Worm (Caenorhabditis elegans) whole organism, young adult: ENCODE results near the gene F09G8.10.

Experiments
- B0019.2 ChIP-seq: fragments of 200-800 bp; sonication (Bioruptor generic); conservative IDR thresholded peaks from 2 replicates; pipeline ENCODE4 v1.3.6; 2022; ENCODE audit warnings: missing genetic modification reagents, missing genetic modification characterization, missing compliant biosample characterization
- B0336.3 ChIP-seq: fragments of 200-800 bp; sonication (Bioruptor generic); IDR thresholded peaks from 2 replicates; pipeline ENCODE4 v1.3.6; 2022; ENCODE audit warnings: missing genetic modification characterization, missing compliant biosample characterization
- C06A6.2 ChIP-seq: fragments of 200-800 bp; sonication (Bioruptor generic); conservative IDR thresholded peaks from 2 replicates; pipeline ENCODE4 v1.3.6; 2022; ENCODE audit warnings: missing genetic modification characterization, missing compliant biosample characterization
- F22D6.2 ChIP-seq: sonication (generic microtip); optimal IDR thresholded peaks from 2 replicates; lab custom pipeline; 2016; ENCODE audit warnings: mild to moderate bottlenecking, missing genetic modification characterization, missing compliant biosample characterization
- F23B12.7 ChIP-seq: sonication (generic microtip); optimal IDR thresholded peaks from 2 replicates; lab custom pipeline; 2017; ENCODE audit warnings: missing genetic modification characterization, mild to moderate bottlenecking, missing compliant biosample characterization, antibody characterized with exemption, moderate library complexity; ENCODE audit not compliant: insufficient read depth
- F33H1.4 ChIP-seq: fragments of 200-800 bp; sonication (Bioruptor generic); IDR thresholded peaks from 2 replicates; pipeline ENCODE4 v1.3.6; 2022; ENCODE audit warnings: missing genetic modification reagents, missing genetic modification characterization, missing compliant biosample characterization
- F49E8.2 ChIP-seq: sonication (generic microtip); optimal IDR thresholded peaks from 3 replicates; lab custom pipeline; 2017; ENCODE audit warnings: missing genetic modification characterization, mild to moderate bottlenecking, missing compliant biosample characterization, antibody characterized with exemption, moderate library complexity; ENCODE audit not compliant: insufficient read depth
- F52B5.7 ChIP-seq: sonication (generic microtip); optimal IDR thresholded peaks from 2 replicates; lab custom pipeline; 2016; ENCODE audit warnings: mild to moderate bottlenecking, missing genetic modification characterization, missing compliant biosample characterization
- F57A8.1 ChIP-seq: fragments of 200-800 bp; sonication (Bioruptor generic); optimal IDR thresholded peaks from 2 replicates; lab custom pipeline; 2018; ENCODE audit warnings: mild to moderate bottlenecking, missing genetic modification characterization, moderate library complexity, missing compliant biosample characterization
- K11D2.4 ChIP-seq: fragments of 200-800 bp; sonication (Bioruptor generic); IDR thresholded peaks from 2 replicates; pipeline ENCODE4 v1.3.6; 2022; ENCODE audit warnings: missing genetic modification reagents, missing genetic modification characterization, missing compliant biosample characterization
- T26A5.8 ChIP-seq: sonication (generic microtip); optimal IDR thresholded peaks from 2 replicates; lab custom pipeline; 2016; ENCODE audit warnings: missing genetic modification characterization, missing compliant biosample characterization
- Y53F4B.3 ChIP-seq: fragments of 200-800 bp; sonication (Bioruptor generic); IDR thresholded peaks from 2 replicates; pipeline ENCODE4 v1.3.6; 2022; ENCODE audit warnings: missing genetic modification reagents, missing genetic modification characterization, missing compliant biosample characterization
- Y53G8AR.9 ChIP-seq: fragments of 200-800 bp; sonication (Bioruptor generic); conservative IDR thresholded peaks from 2 replicates; pipeline ENCODE4 v1.3.6; 2022; ENCODE audit warnings: missing genetic modification reagents, missing genetic modification characterization, missing compliant biosample characterization
- ZK185.1 ChIP-seq: sonication (generic microtip); optimal IDR thresholded peaks from 2 replicates; lab custom pipeline; 2016; ENCODE audit warnings: mild to moderate bottlenecking, missing genetic modification characterization, missing compliant biosample characterization; ENCODE audit not compliant: poor library complexity, severe bottlenecking
- aptf-3 ChIP-seq: fragments of 200-800 bp; sonication (Bioruptor generic); IDR thresholded peaks from 2 replicates; pipeline ENCODE4 v1.3.6; 2022; ENCODE audit warnings: missing genetic modification characterization, missing compliant biosample characterization
- atf-7 ChIP-seq: sonication (generic microtip); optimal IDR thresholded peaks from 2 replicates; lab custom pipeline; 2017; ENCODE audit warnings: mild to moderate bottlenecking, missing genetic modification characterization, missing compliant biosample characterization
- attf-3 ChIP-seq: fragments of 200-800 bp; sonication (Bioruptor generic); conservative IDR thresholded peaks from 2 replicates; pipeline ENCODE4 v1.3.6; 2022; ENCODE audit warnings: missing genetic modification reagents, missing genetic modification characterization, missing compliant biosample characterization
- bed-1 ChIP-seq: fragments of 200-800 bp; sonication (Bioruptor generic); IDR thresholded peaks from 2 replicates; pipeline ENCODE4 v1.3.6; 2022; ENCODE audit warnings: missing genetic modification reagents, missing genetic modification characterization, missing compliant biosample characterization
- bed-2 ChIP-seq: fragments of 200-800 bp; sonication (Bioruptor generic); IDR thresholded peaks from 2 replicates; pipeline ENCODE4 v1.3.6; 2022; ENCODE audit warnings: missing genetic modification reagents, missing genetic modification characterization, missing compliant biosample characterization
- cebp-1 ChIP-seq, 2 experiments: fragments of 200-800 bp in 1 of 2; sonication (Bioruptor generic) in 1 of 2; sonication (generic microtip) in 1 of 2; IDR thresholded peaks in 1 of 2; optimal IDR thresholded peaks in 1 of 2; 2 replicates each; pipeline versions ENCODE4 v1.3.6 to Lab custom; 2017 to 2022; ENCODE audit warnings: missing compliant biosample characterization in 2 of 2, missing genetic modification characterization in 2 of 2, mild to moderate bottlenecking in 1 of 2, missing genetic modification reagents in 1 of 2, moderate library complexity in 1 of 2
- ceh-58 ChIP-seq: fragments of 200-800 bp; sonication (Bioruptor generic); IDR thresholded peaks from 2 replicates; pipeline ENCODE4 v1.3.6; 2022; ENCODE audit warnings: missing genetic modification characterization, missing compliant biosample characterization
- ceh-91 ChIP-seq: fragments of 200-800 bp; sonication (Bioruptor generic); IDR thresholded peaks from 2 replicates; pipeline ENCODE4 v1.3.6; 2022; ENCODE audit warnings: missing genetic modification reagents, missing genetic modification characterization, missing compliant biosample characterization
- dox-1 ChIP-seq: fragments of 200-800 bp; sonication (Bioruptor generic); IDR thresholded peaks from 2 replicates; pipeline ENCODE4 v1.3.6; 2022; ENCODE audit warnings: missing genetic modification reagents, missing genetic modification characterization, missing compliant biosample characterization
- egl-44 ChIP-seq: fragments of 200-800 bp; sonication (Bioruptor generic); IDR thresholded peaks from 2 replicates; pipeline ENCODE4 v1.3.6; 2022; ENCODE audit warnings: missing genetic modification reagents, missing genetic modification characterization, missing compliant biosample characterization
- him-1 ChIP-seq: sonication (generic microtip); optimal IDR thresholded peaks from 2 replicates; lab custom pipeline; 2016; ENCODE audit warnings: missing genotype, missing genetic modification reagents, missing genetic modification characterization, missing compliant biosample characterization
- hlh-26 ChIP-seq: fragments of 200-800 bp; sonication (Bioruptor generic); conservative IDR thresholded peaks from 2 replicates; pipeline ENCODE4 v1.3.6; 2022; ENCODE audit warnings: missing genetic modification reagents, missing genetic modification characterization, missing compliant biosample characterization
- hrde-1 ChIP-seq: sonication (generic microtip); optimal IDR thresholded peaks from 2 replicates; lab custom pipeline; 2016; ENCODE audit warnings: missing genetic modification characterization, mild to moderate bottlenecking, missing compliant biosample characterization, moderate library complexity, missing genotype, missing genetic modification reagents, borderline replicate concordance
- lir-1 ChIP-seq: fragments of 200-800 bp; sonication (Bioruptor generic); conservative IDR thresholded peaks from 2 replicates; pipeline ENCODE4 v1.3.6; 2022; ENCODE audit warnings: missing genetic modification reagents, missing genetic modification characterization, missing compliant biosample characterization
- lsl-1 ChIP-seq: fragments of 200-800 bp; sonication (Bioruptor generic); optimal IDR thresholded peaks from 2 replicates; lab custom pipeline; 2018; ENCODE audit warnings: mild to moderate bottlenecking, missing genetic modification characterization, moderate library complexity, missing compliant biosample characterization
- lsy-27 ChIP-seq: sonication (generic microtip); optimal IDR thresholded peaks from 2 replicates; lab custom pipeline; 2017; ENCODE audit warnings: missing genetic modification characterization, mild to moderate bottlenecking, missing compliant biosample characterization, antibody characterized with exemption, missing genotype, borderline replicate concordance; ENCODE audit not compliant: insufficient read depth
- mel-28 ChIP-seq: sonication (generic microtip); optimal IDR thresholded peaks from 2 replicates; lab custom pipeline; 2016; ENCODE audit warnings: borderline replicate concordance, mild to moderate bottlenecking, missing genetic modification characterization, missing compliant biosample characterization
- mes-4 ChIP-seq: sonication (generic microtip); optimal IDR thresholded peaks from 2 replicates; lab custom pipeline; 2016; ENCODE audit warnings: missing genotype, missing genetic modification characterization, missing compliant biosample characterization
- nfya-2 ChIP-seq: fragments of 200-800 bp; sonication (Bioruptor generic); IDR thresholded peaks from 2 replicates; pipeline ENCODE4 v1.3.6; 2022; ENCODE audit warnings: missing genetic modification reagents, missing genetic modification characterization, missing compliant biosample characterization
- nhr-120 ChIP-seq: fragments of 200-800 bp; sonication (Bioruptor generic); IDR thresholded peaks from 2 replicates; pipeline ENCODE4 v1.3.6; 2022; ENCODE audit warnings: missing genetic modification characterization, missing compliant biosample characterization
- nhr-179 ChIP-seq: sonication (generic microtip); optimal IDR thresholded peaks from 2 replicates; lab custom pipeline; 2016; ENCODE audit warnings: mild to moderate bottlenecking, missing genetic modification characterization, missing compliant biosample characterization
- pbrm-1 ChIP-seq: fragments of 200-800 bp; sonication (Bioruptor generic); IDR thresholded peaks from 2 replicates; pipeline ENCODE4 v1.3.6; 2022; ENCODE audit warnings: missing genetic modification reagents, missing genetic modification characterization, missing compliant biosample characterization
- pha-4 ChIP-seq: fragments of 150-350 bp; sonication (generic microtip); optimal IDR thresholded peaks from 2 replicates; lab custom pipeline; 2014; ENCODE audit warnings: missing biosample characterization, missing genetic modification reagents, missing genetic modification characterization
- sdz-38 ChIP-seq: sonication (generic microtip); optimal IDR thresholded peaks from 2 replicates; lab custom pipeline; 2016; ENCODE audit warnings: missing genotype, missing genetic modification characterization, missing compliant biosample characterization
- sea-2 ChIP-seq: fragments of 200-800 bp; sonication (Bioruptor generic); IDR thresholded peaks from 2 replicates; pipeline ENCODE4 v1.3.6; 2022; ENCODE audit warnings: missing genetic modification characterization, missing compliant biosample characterization
- snpc-3.4 ChIP-seq: sonication (generic microtip); optimal IDR thresholded peaks from 2 replicates; lab custom pipeline; 2017; ENCODE audit warnings: missing genetic modification characterization, mild to moderate bottlenecking, missing compliant biosample characterization, antibody characterized with exemption, moderate library complexity, missing genotype, missing genetic modification reagents
- tlf-1 ChIP-seq: fragments of 200-800 bp; sonication (Bioruptor generic); optimal IDR thresholded peaks from 2 replicates; lab custom pipeline; 2018; ENCODE audit warnings: mild to moderate bottlenecking, missing genetic modification characterization, missing compliant biosample characterization
- unc-130 ChIP-seq: sonication (generic microtip); optimal IDR thresholded peaks from 2 replicates; lab custom pipeline; 2016; ENCODE audit warnings: missing genetic modification reagents, missing genetic modification characterization, missing compliant biosample characterization
- unc-62 ChIP-seq: fragments of 150-350 bp; optimal IDR thresholded peaks from 2 replicates; lab custom pipeline; 2014; ENCODE audit warnings: missing biosample characterization, missing genetic modification reagents, missing genetic modification characterization
- zim-3 ChIP-seq: sonication (generic microtip); optimal IDR thresholded peaks from 2 replicates; lab custom pipeline; 2017; ENCODE audit warnings: mild to moderate bottlenecking, missing genetic modification characterization, moderate library complexity, missing compliant biosample characterization
- ztf-28 ChIP-seq: fragments of 200-800 bp; sonication (Bioruptor generic); IDR thresholded peaks from 2 replicates; pipeline ENCODE4 v1.3.6; 2022; ENCODE audit warnings: missing genetic modification reagents, missing genetic modification characterization, missing compliant biosample characterization
- ztf-6 ChIP-seq: fragments of 200-800 bp; sonication (Bioruptor generic); IDR thresholded peaks from 2 replicates; pipeline ENCODE4 v1.3.6; 2022; ENCODE audit warnings: missing genetic modification reagents, missing genetic modification characterization, missing compliant biosample characterization

The F09G8.10 gene

DNA sequence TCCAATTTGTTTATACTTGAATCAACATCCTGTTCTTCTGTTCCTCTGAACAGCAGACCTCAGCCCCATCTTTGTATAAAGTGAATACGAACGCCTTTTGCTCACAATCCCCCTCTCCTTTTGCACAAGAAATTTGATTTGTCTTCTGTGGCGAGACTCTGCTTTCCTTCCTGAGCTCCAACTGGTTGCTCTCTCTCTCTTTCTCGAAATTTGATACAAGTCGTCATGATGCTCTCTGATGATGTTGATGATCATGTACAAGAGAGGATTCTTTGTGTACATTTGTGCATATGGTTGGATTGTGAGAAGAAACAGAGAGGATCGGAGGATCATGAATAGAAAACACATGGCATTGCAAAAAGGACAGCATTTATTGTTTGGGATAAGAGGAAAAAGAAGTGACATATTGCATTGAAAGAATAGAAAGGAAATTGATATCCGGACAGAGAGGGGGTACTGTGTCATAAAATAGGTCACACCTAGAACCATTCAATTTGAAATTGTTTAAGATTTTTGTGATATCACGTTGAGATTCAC is 29.0 kb upstream of the F09G8.10 start:
- TF ChIP-seq C06A6.2 (GFP tag; lab: Robert Waterston, UW), result no peak
- TF ChIP-seq lir-1 (GFP tag; lab: Robert Waterston, UW), result no peak
- TF ChIP-seq mes-4 (tag; lab: Kevin White, UChicago), result no peak
- TF ChIP-seq unc-130 (GFP tag; lab: Kevin White, UChicago), result no peak
- TF ChIP-seq unc-62 (GFP tag; lab: Kevin White, UChicago), result no peak
- TF ChIP-seq ztf-6, result no peak
- TF ChIP-seq F49E8.2 (tag; lab: Kevin White, UChicago), result no peak
- TF ChIP-seq lsy-27, result no peak
- TF ChIP-seq hlh-26 (GFP tag; lab: Robert Waterston, UW), result no peak
- TF ChIP-seq B0019.2 (GFP tag; lab: Robert Waterston, UW), result no peak
- no peak for TF ChIP-seq F22D6.2 (tag; lab: Kevin White, UChicago)
- TF ChIP-seq bed-1 (GFP tag; lab: Robert Waterston, UW), result no peak
- TF ChIP-seq snpc-3.4 (tag; lab: Kevin White, UChicago), result no peak
- no peak for TF ChIP-seq F23B12.7
- TF ChIP-seq mel-28, result no peak
- no peak for TF ChIP-seq him-1 (tag; lab: Kevin White, UChicago)
- TF ChIP-seq Y53F4B.3, result no peak

DNA sequence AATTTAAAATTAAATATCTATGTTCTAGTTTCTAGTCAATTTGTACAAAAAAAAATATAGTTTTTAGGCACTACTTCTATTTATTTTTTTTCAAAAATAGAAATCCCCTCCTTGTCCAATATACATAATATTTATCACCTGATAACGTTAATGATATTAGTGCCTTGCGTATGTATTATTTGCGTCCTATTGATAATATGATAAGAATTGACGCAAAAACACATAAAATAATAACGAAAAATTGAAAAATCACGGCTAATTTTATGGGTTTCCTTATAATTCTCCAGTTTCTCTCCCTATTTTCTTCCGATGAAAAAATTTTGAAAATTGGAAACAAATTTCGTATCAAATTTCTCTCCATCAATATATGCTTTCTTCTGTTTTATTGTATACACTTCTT is 27.8 kb upstream of the F09G8.10 start:
- TF ChIP-seq Y53F4B.3 (no peak), pbrm-1 (GFP tag; lab: Robert Waterston, UW) (no peak), atf-7 (tag; lab: Kevin White, UChicago) (no peak), ZK185.1 (tag; lab: Kevin White, UChicago) (no peak), sdz-38 (tag; lab: Kevin White, UChicago) (no peak), tlf-1 (GFP tag; lab: Kevin White, UChicago) (no peak), cebp-1 (GFP tag; IDR thresholded peaks at IDR 0.05; lab: Robert Waterston, UW) (no peak), cebp-1 (tag; optimal IDR thresholded peaks at IDR 0.05; lab: Kevin White, UChicago) (no peak), pha-4 (tag; lab: Kevin White, UChicago) (no peak), F52B5.7 (tag; lab: Kevin White, UChicago) (no peak), F57A8.1 (GFP tag; lab: Kevin White, UChicago) (no peak), nhr-120 (GFP tag; lab: Robert Waterston, UW) (no peak), F23B12.7 (no peak), aptf-3 (GFP tag; lab: Robert Waterston, UW) (no peak), nfya-2 (GFP tag; lab: Robert Waterston, UW) (no peak), ceh-91 (GFP tag; lab: Robert Waterston, UW) (no peak), nhr-179 (no peak), Y53G8AR.9 (GFP tag; lab: Robert Waterston, UW) (no peak), egl-44 (no peak)

DNA sequence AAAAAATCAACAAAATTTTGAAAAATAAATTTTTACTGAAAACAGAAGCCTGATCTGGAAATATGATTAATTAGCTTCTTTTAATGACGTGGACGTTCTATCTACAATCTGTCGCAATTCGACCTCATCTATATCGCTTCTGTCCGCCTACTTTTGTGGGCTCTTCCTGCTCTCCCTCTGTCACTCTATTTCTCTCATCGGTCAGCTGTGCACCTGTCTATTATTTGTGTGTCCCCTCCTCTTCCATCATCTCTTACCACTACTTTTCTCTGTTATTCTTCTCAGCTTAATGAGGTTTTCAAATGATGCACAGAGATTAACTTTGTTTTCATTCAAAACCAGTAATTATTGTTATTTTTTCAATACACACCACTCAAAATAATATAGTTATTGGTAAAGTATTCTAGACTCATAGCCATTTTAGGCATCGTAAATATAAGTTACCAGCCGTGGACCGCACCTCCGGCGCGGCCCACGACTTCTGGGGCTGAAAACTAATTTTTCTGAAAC is 27.2 kb upstream of the F09G8.10 start:
- no peak for TF ChIP-seq nhr-179
- TF ChIP-seq F33H1.4 (GFP tag; lab: Robert Waterston, UW), result no peak
- TF ChIP-seq B0336.3 (GFP tag; lab: Robert Waterston, UW), result no peak
- TF ChIP-seq bed-2, result no peak
- TF ChIP-seq ceh-58 (GFP tag; lab: Robert Waterston, UW), result no peak
- no peak for TF ChIP-seq K11D2.4
- no peak for TF ChIP-seq hrde-1 (tag; lab: Kevin White, UChicago)
- TF ChIP-seq zim-3 (tag; lab: Kevin White, UChicago), result no peak
- TF ChIP-seq dox-1 (GFP tag; lab: Robert Waterston, UW), result no peak
- TF ChIP-seq lsl-1 (GFP tag; lab: Kevin White, UChicago), result no peak
- TF ChIP-seq F49E8.2 (tag; lab: Kevin White, UChicago), result no peak
- TF ChIP-seq ztf-28 (GFP tag; lab: Robert Waterston, UW), result no peak
- no peak for TF ChIP-seq sea-2 (GFP tag; lab: Robert Waterston, UW)
- TF ChIP-seq T26A5.8 (tag; lab: Kevin White, UChicago), result no peak
- no peak for TF ChIP-seq attf-3 (GFP tag; lab: Robert Waterston, UW)
